Worm (Caenorhabditis elegans): ENCODE measurements around the gene ZC155.2.

DNA sequence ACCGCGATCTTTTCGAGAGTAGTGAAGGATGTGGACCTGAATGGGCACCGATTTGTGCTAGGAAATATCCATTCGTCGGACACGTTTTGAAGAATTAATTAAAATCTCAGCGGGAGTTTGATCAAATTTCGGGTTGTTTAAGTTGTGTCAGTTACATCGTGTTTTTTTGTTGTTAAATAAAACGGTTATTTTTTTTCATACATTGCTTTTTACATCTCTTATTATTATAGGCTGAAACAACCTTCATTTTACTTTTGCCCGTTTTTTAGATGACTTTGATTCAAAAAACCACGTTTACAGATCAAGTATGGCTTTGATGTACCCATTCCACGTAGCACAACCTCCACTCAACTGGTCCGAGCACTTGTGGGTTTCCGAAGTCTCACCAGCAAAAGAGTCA, 45.6 kb upstream of the ZC155.2 start, which contains the start of gene emb-1:
- TF ChIP-seq sptf-1 (tag; optimal IDR thresholded peaks at IDR 0.05) (no peak), blmp-1 (tag; optimal IDR thresholded peaks at IDR 0.05) (no peak), lin-13 (tag; optimal IDR thresholded peaks at IDR 0.05) (no peak)
